Worm (Caenorhabditis elegans): ENCODE results near the gene set-23.

Gene set-23

DNA sequence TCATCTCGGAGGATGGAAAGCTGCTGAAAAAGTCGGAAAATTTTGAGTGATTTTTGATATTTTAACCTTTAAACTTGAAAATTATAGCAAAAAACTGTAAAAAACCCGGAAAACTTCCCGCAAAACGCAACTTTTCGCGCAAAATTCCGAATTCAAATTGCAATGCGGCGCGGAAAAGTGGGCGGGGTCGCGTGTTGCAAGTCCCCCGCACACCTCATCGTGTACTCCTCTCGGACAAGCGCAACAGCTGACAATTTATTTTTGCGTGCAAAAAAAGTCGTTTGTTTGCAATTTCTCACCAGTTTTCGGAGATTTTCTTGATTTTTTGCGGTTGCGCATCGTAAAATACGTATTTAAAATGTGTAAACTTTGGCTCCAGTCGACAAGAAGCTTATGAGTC, 5.7 kb upstream of the set-23 start, which contains the start of gene npp-8 (continued):
- TF ChIP-seq sox-4 (tag; optimal IDR thresholded peaks at IDR 0.05) (peak; percentile 75), C34B4.2 (tag; optimal IDR thresholded peaks at IDR 0.05) (no peak), nhr-47 (tag; optimal IDR thresholded peaks at IDR 0.05) (peak; percentile 94), unc-98 (GFP tag; IDR thresholded peaks at IDR 0.05) (peak; percentile 51; the same call in 1 of the 2 replicates), unc-86 (tag; optimal IDR thresholded peaks at IDR 0.05) (peak; percentile 84), zag-1 (tag; optimal IDR thresholded peaks at IDR 0.05) (no peak), nhr-77 (tag; optimal IDR thresholded peaks at IDR 0.05) (peak; percentile 59), egl-13 (tag; optimal IDR thresholded peaks at IDR 0.05) (peak; percentile 86), lin-39 (tag; optimal IDR thresholded peaks at IDR 0.05) (peak; percentile 55), elt-2 (tag; optimal IDR thresholded peaks at IDR 0.05) (peak; percentile 65), nhr-11 (tag; optimal IDR thresholded peaks at IDR 0.05) (peak; percentile 37), tbx-2 (tag; optimal IDR thresholded peaks at IDR 0.05) (peak; percentile 91), hlh-4 (tag; optimal IDR thresholded peaks at IDR 0.05) (no peak), unc-30 (tag; optimal IDR thresholded peaks at IDR 0.05) (no peak)

DNA sequence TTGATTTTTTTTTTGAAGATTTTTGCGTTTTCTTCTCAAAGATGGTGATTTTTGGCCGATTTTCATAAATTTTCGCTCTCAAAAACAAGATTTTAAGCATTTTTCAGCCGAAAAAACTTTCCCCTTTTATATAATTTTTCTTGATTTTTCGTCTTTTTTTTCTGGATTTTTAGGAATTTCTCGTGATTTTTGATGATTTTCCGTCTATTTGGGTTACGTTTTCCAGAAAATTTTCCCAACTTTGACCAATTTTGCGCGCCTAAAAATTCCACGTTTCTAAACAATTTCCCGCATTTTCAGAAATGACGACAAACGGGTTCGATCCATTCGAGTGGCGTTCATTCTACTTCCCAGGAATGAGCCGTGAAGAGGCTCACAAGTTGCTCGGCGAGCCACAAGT, 4.4 kb upstream of the set-23 start, which contains the start of gene ced-2:
ced-2 (plus strand) TSS at position 301 of the 400 bp plus-strand sequence.
- TF ChIP-seq Y116A8C.19 (tag; optimal IDR thresholded peaks at IDR 0.05; ENCODE audit: borderline replicate concordance) (no peak), lin-14 (GFP tag; optimal IDR thresholded peaks at IDR 0.05) (no peak), pqm-1 (tag; optimal IDR thresholded peaks at IDR 0.05) (no peak), ztf-11 (tag; optimal IDR thresholded peaks at IDR 0.05) (no peak), egl-27 (tag; optimal IDR thresholded peaks at IDR 0.05) (no peak), swsn-7 (tag; optimal IDR thresholded peaks at IDR 0.05) (no peak), tlp-1 (tag; optimal IDR thresholded peaks at IDR 0.05) (no peak), unc-30 (tag; optimal IDR thresholded peaks at IDR 0.05) (no peak), fos-1 (tag; optimal IDR thresholded peaks at IDR 0.05) (no peak), nhr-19 (GFP tag; conservative IDR thresholded peaks at IDR 0.05) (no peak), ama-1 (optimal IDR thresholded peaks at IDR 0.05) (no peak), ets-5 (GFP tag; IDR thresholded peaks at IDR 0.05) (no peak), lsy-2 (tag; optimal IDR thresholded peaks at IDR 0.05) (no peak), unc-62 (GFP tag; optimal IDR thresholded peaks at IDR 0.05) (no peak), pag-3 (tag; optimal IDR thresholded peaks at IDR 0.05; ENCODE audit: borderline replicate concordance, insufficient read depth) (no peak), xbp-1 (tag; optimal IDR thresholded peaks at IDR 0.05) (no peak)

ce11 chrIV:1600784-1601183, 673 bp upstream of the set-23 start:
- TF ChIP-seq ceh-88 (GFP tag; IDR thresholded peaks at IDR 0.05) (no peak), dpl-1 (GFP tag; optimal IDR thresholded peaks at IDR 0.05) (peak in 1 of 3 experiments; percentile 4), efl-1 (optimal IDR thresholded peaks at IDR 0.05) (peak in 1 of 2 experiments; percentile 54), efl-1 (GFP tag; optimal IDR thresholded peaks at IDR 0.05 in 1 of 2) (peak in 1 of 2 experiments; percentile 8)

ce11 chrIV:1602936-1603457, 1.5 kb downstream of the set-23 start:
- TF ChIP-seq alr-1 (tag; optimal IDR thresholded peaks at IDR 0.05; ENCODE audit: borderline replicate concordance) (no peak), nhr-19 (GFP tag; conservative IDR thresholded peaks at IDR 0.05) (no peak), fkh-8 (tag; optimal IDR thresholded peaks at IDR 0.05) (no peak), nhr-12 (tag; optimal IDR thresholded peaks at IDR 0.05) (no peak), sox-4 (tag; optimal IDR thresholded peaks at IDR 0.05) (no peak), ces-1 (GFP tag; optimal IDR thresholded peaks at IDR 0.05) (no peak), hpl-2 (GFP tag; optimal IDR thresholded peaks at IDR 0.05) (no peak), ceh-8 (GFP tag; optimal IDR thresholded peaks at IDR 0.05) (no peak), egl-13 (tag; optimal IDR thresholded peaks at IDR 0.05) (no peak), lir-3 (tag; optimal IDR thresholded peaks at IDR 0.05; ENCODE audit: poor library complexity) (no peak), egl-27 (tag; optimal IDR thresholded peaks at IDR 0.05) (no peak), unc-62 (GFP tag; optimal IDR thresholded peaks at IDR 0.05) (no peak), nhr-84 (tag; optimal IDR thresholded peaks at IDR 0.05) (no peak), ceh-63 (GFP tag; optimal IDR thresholded peaks at IDR 0.05) (no peak), nhr-85 (tag) (no peak), aly-2 (tag; optimal IDR thresholded peaks at IDR 0.05) (no peak)
